Worm (Caenorhabditis elegans) whole organism, young adult: ENCODE results near the gene col-14.

Source experiments
- B0019.2 ChIP-seq: fragments of 200-800 bp; sonication (Bioruptor generic); conservative IDR thresholded peaks from 2 replicates; pipeline ENCODE4 v1.3.6; 2022; ENCODE audit warnings: missing genetic modification reagents, missing genetic modification characterization, missing compliant biosample characterization
- B0035.1 ChIP-seq: sonication (generic microtip); optimal IDR thresholded peaks from 2 replicates; lab custom pipeline; 2016; ENCODE audit warnings: missing genetic modification characterization, mild to moderate bottlenecking, missing compliant biosample characterization, missing genotype, missing genetic modification reagents
- C06A6.2 ChIP-seq: fragments of 200-800 bp; sonication (Bioruptor generic); conservative IDR thresholded peaks from 2 replicates; pipeline ENCODE4 v1.3.6; 2022; ENCODE audit warnings: missing genetic modification characterization, missing compliant biosample characterization
- F23B12.7 ChIP-seq: sonication (generic microtip); optimal IDR thresholded peaks from 2 replicates; lab custom pipeline; 2017; ENCODE audit warnings: missing genetic modification characterization, mild to moderate bottlenecking, missing compliant biosample characterization, antibody characterized with exemption, moderate library complexity; ENCODE audit not compliant: insufficient read depth
- F33H1.4 ChIP-seq: fragments of 200-800 bp; sonication (Bioruptor generic); IDR thresholded peaks from 2 replicates; pipeline ENCODE4 v1.3.6; 2022; ENCODE audit warnings: missing genetic modification reagents, missing genetic modification characterization, missing compliant biosample characterization
- F37B4.10 ChIP-seq: fragments of 200-800 bp; sonication (Bioruptor generic); IDR thresholded peaks from 2 replicates; pipeline ENCODE4 v1.3.6; 2022; ENCODE audit warnings: missing genetic modification characterization, missing compliant biosample characterization
- F39B2.1 ChIP-seq: fragments of 200-800 bp; sonication (Bioruptor generic); IDR thresholded peaks from 2 replicates; pipeline ENCODE4 v1.3.6; 2022; ENCODE audit warnings: missing genetic modification reagents, missing genetic modification characterization, missing compliant biosample characterization
- F52B5.7 ChIP-seq: sonication (generic microtip); optimal IDR thresholded peaks from 2 replicates; lab custom pipeline; 2016; ENCODE audit warnings: mild to moderate bottlenecking, missing genetic modification characterization, missing compliant biosample characterization
- F57A8.1 ChIP-seq: fragments of 200-800 bp; sonication (Bioruptor generic); optimal IDR thresholded peaks from 2 replicates; lab custom pipeline; 2018; ENCODE audit warnings: mild to moderate bottlenecking, missing genetic modification characterization, moderate library complexity, missing compliant biosample characterization
- K12H6.12 ChIP-seq: fragments of 200-800 bp; sonication (Bioruptor generic); optimal IDR thresholded peaks from 2 replicates; lab custom pipeline; 2018; ENCODE audit warnings: mild to moderate bottlenecking, missing genetic modification characterization, missing compliant biosample characterization
- T07F8.4 ChIP-seq: sonication (generic microtip); optimal IDR thresholded peaks from 2 replicates; lab custom pipeline; 2016; ENCODE audit warnings: mild to moderate bottlenecking, missing genetic modification characterization, moderate library complexity, missing compliant biosample characterization
- Y53G8AR.9 ChIP-seq: fragments of 200-800 bp; sonication (Bioruptor generic); conservative IDR thresholded peaks from 2 replicates; pipeline ENCODE4 v1.3.6; 2022; ENCODE audit warnings: missing genetic modification reagents, missing genetic modification characterization, missing compliant biosample characterization
- Y56A3A.18 ChIP-seq: fragments of 200-800 bp; sonication (Bioruptor generic); IDR thresholded peaks from 2 replicates; pipeline ENCODE4 v1.3.6; 2022; ENCODE audit warnings: missing genetic modification reagents, missing genetic modification characterization, missing compliant biosample characterization
- Y67H2A.10 ChIP-seq: fragments of 200-800 bp; sonication (Bioruptor generic); conservative IDR thresholded peaks from 2 replicates; pipeline ENCODE4 v1.3.6; 2022; ENCODE audit warnings: missing genetic modification reagents, missing genetic modification characterization, missing compliant biosample characterization
- Y95B8A.8 ChIP-seq: fragments of 200-800 bp; sonication (Bioruptor generic); IDR thresholded peaks from 2 replicates; pipeline ENCODE4 v1.3.6; 2022; ENCODE audit warnings: missing genetic modification reagents, missing genetic modification characterization, missing compliant biosample characterization
- ZK185.1 ChIP-seq: sonication (generic microtip); optimal IDR thresholded peaks from 2 replicates; lab custom pipeline; 2016; ENCODE audit warnings: mild to moderate bottlenecking, missing genetic modification characterization, missing compliant biosample characterization; ENCODE audit not compliant: poor library complexity, severe bottlenecking
- aptf-2 ChIP-seq: fragments of 200-800 bp; sonication (Bioruptor generic); conservative IDR thresholded peaks from 2 replicates; pipeline ENCODE4 v1.3.6; 2022; ENCODE audit warnings: missing genetic modification reagents, missing genetic modification characterization, missing compliant biosample characterization
- atf-7 ChIP-seq: sonication (generic microtip); optimal IDR thresholded peaks from 2 replicates; lab custom pipeline; 2017; ENCODE audit warnings: mild to moderate bottlenecking, missing genetic modification characterization, missing compliant biosample characterization
- cebp-1 ChIP-seq, 2 experiments: fragments of 200-800 bp in 1 of 2; sonication (Bioruptor generic) in 1 of 2; sonication (generic microtip) in 1 of 2; IDR thresholded peaks in 1 of 2; optimal IDR thresholded peaks in 1 of 2; 2 replicates each; pipeline versions ENCODE4 v1.3.6 to Lab custom; 2017 to 2022; ENCODE audit warnings: missing compliant biosample characterization in 2 of 2, missing genetic modification characterization in 2 of 2, mild to moderate bottlenecking in 1 of 2, missing genetic modification reagents in 1 of 2, moderate library complexity in 1 of 2
- cebp-2 ChIP-seq: fragments of 200-800 bp; sonication (Bioruptor generic); IDR thresholded peaks from 2 replicates; pipeline ENCODE4 v1.3.6; 2022; ENCODE audit warnings: missing genetic modification characterization, missing compliant biosample characterization
- ceh-27 ChIP-seq: fragments of 200-800 bp; sonication (Bioruptor generic); optimal IDR thresholded peaks from 2 replicates; lab custom pipeline; 2018; ENCODE audit warnings: mild to moderate bottlenecking, missing genetic modification characterization, moderate library complexity, missing compliant biosample characterization
- ceh-58 ChIP-seq: fragments of 200-800 bp; sonication (Bioruptor generic); IDR thresholded peaks from 2 replicates; pipeline ENCODE4 v1.3.6; 2022; ENCODE audit warnings: missing genetic modification characterization, missing compliant biosample characterization
- dox-1 ChIP-seq: fragments of 200-800 bp; sonication (Bioruptor generic); IDR thresholded peaks from 2 replicates; pipeline ENCODE4 v1.3.6; 2022; ENCODE audit warnings: missing genetic modification reagents, missing genetic modification characterization, missing compliant biosample characterization
- egl-18 ChIP-seq: fragments of 200-800 bp; sonication (Bioruptor generic); IDR thresholded peaks from 2 replicates; pipeline ENCODE4 v1.3.6; 2022; ENCODE audit warnings: missing genetic modification reagents, missing genetic modification characterization, missing compliant biosample characterization
- ets-4 ChIP-seq: fragments of 200-800 bp; sonication (Bioruptor generic); optimal IDR thresholded peaks from 2 replicates; lab custom pipeline; 2018; ENCODE audit warnings: mild to moderate bottlenecking, missing genetic modification characterization, missing compliant biosample characterization
- hlh-12 ChIP-seq: sonication (generic microtip); optimal IDR thresholded peaks from 2 replicates; lab custom pipeline; 2016; ENCODE audit warnings: missing genetic modification characterization, missing compliant biosample characterization
- let-526 ChIP-seq: fragments of 200-800 bp; sonication (Bioruptor generic); IDR thresholded peaks from 2 replicates; pipeline ENCODE4 v1.3.6; 2022; ENCODE audit warnings: missing genetic modification reagents, missing genetic modification characterization, missing compliant biosample characterization
- let-607 ChIP-seq, 2 experiments: fragments of 200-800 bp in 1 of 2; sonication (Bioruptor generic) in 1 of 2; sonication (generic microtip) in 1 of 2; optimal IDR thresholded peaks; 2 replicates each; lab custom pipeline; 2016 to 2018; ENCODE audit warnings: mild to moderate bottlenecking in 2 of 2, missing compliant biosample characterization in 2 of 2, missing genetic modification characterization in 2 of 2, moderate library complexity in 2 of 2, missing genotype in 1 of 2
- lin-35 ChIP-seq, 3 experiments: fragments of 150-350 bp in 2 of 3; sonication (generic microtip) in 1 of 3; optimal IDR thresholded peaks; 2 replicates each; lab custom pipeline; 2014 to 2018; ENCODE audit warnings: missing biosample characterization in 3 of 3, missing genetic modification characterization in 3 of 3, missing genetic modification reagents in 3 of 3
- lin-54 ChIP-seq: fragments of 200-800 bp; sonication (Bioruptor generic); optimal IDR thresholded peaks from 2 replicates; lab custom pipeline; 2018; ENCODE audit warnings: mild to moderate bottlenecking, missing genetic modification characterization, missing compliant biosample characterization
- lir-1 ChIP-seq: fragments of 200-800 bp; sonication (Bioruptor generic); conservative IDR thresholded peaks from 2 replicates; pipeline ENCODE4 v1.3.6; 2022; ENCODE audit warnings: missing genetic modification reagents, missing genetic modification characterization, missing compliant biosample characterization
- lsl-1 ChIP-seq: fragments of 200-800 bp; sonication (Bioruptor generic); optimal IDR thresholded peaks from 2 replicates; lab custom pipeline; 2018; ENCODE audit warnings: mild to moderate bottlenecking, missing genetic modification characterization, moderate library complexity, missing compliant biosample characterization
- madf-10 ChIP-seq: sonication (generic microtip); optimal IDR thresholded peaks from 2 replicates; lab custom pipeline; 2016; ENCODE audit warnings: mild to moderate bottlenecking, missing genetic modification characterization, missing compliant biosample characterization
- madf-3 ChIP-seq: fragments of 200-800 bp; sonication (Bioruptor generic); IDR thresholded peaks from 2 replicates; pipeline ENCODE4 v1.3.6; 2022; ENCODE audit warnings: missing genetic modification reagents, missing genetic modification characterization, missing compliant biosample characterization
- mes-4 ChIP-seq: sonication (generic microtip); optimal IDR thresholded peaks from 2 replicates; lab custom pipeline; 2016; ENCODE audit warnings: missing genotype, missing genetic modification characterization, missing compliant biosample characterization
- mxl-1 ChIP-seq: sonication (generic microtip); optimal IDR thresholded peaks from 2 replicates; lab custom pipeline; 2016; ENCODE audit warnings: missing genetic modification characterization, missing compliant biosample characterization
- nhr-120 ChIP-seq: fragments of 200-800 bp; sonication (Bioruptor generic); IDR thresholded peaks from 2 replicates; pipeline ENCODE4 v1.3.6; 2022; ENCODE audit warnings: missing genetic modification characterization, missing compliant biosample characterization
- nhr-90 ChIP-seq: sonication (generic microtip); optimal IDR thresholded peaks from 2 replicates; lab custom pipeline; 2016; ENCODE audit warnings: missing genotype, mild to moderate bottlenecking, missing genetic modification characterization, missing compliant biosample characterization
- rcor-1 ChIP-seq: fragments of 200-800 bp; sonication (Bioruptor generic); IDR thresholded peaks from 2 replicates; pipeline ENCODE4 v1.3.6; 2022; ENCODE audit warnings: missing genetic modification reagents, missing genetic modification characterization, missing compliant biosample characterization
- repo-1 ChIP-seq: sonication (generic microtip); optimal IDR thresholded peaks from 2 replicates; lab custom pipeline; 2017; ENCODE audit warnings: mild to moderate bottlenecking, missing genetic modification characterization, missing compliant biosample characterization
- snpc-3.4 ChIP-seq: sonication (generic microtip); optimal IDR thresholded peaks from 2 replicates; lab custom pipeline; 2017; ENCODE audit warnings: missing genetic modification characterization, mild to moderate bottlenecking, missing compliant biosample characterization, antibody characterized with exemption, moderate library complexity, missing genotype, missing genetic modification reagents
- tbx-9 ChIP-seq: sonication (generic microtip); optimal IDR thresholded peaks from 2 replicates; lab custom pipeline; 2016; ENCODE audit warnings: borderline replicate concordance, missing genetic modification characterization, inconsistent platforms, missing compliant biosample characterization
- unc-62 ChIP-seq: fragments of 150-350 bp; optimal IDR thresholded peaks from 2 replicates; lab custom pipeline; 2014; ENCODE audit warnings: missing biosample characterization, missing genetic modification reagents, missing genetic modification characterization
- xnd-1 ChIP-seq: sonication (generic microtip); optimal IDR thresholded peaks from 2 replicates; lab custom pipeline; 2016; ENCODE audit warnings: missing genotype, missing genetic modification reagents, missing genetic modification characterization, missing compliant biosample characterization
- ztf-22 ChIP-seq: fragments of 200-800 bp; sonication (Bioruptor generic); optimal IDR thresholded peaks from 2 replicates; lab custom pipeline; 2018; ENCODE audit warnings: mild to moderate bottlenecking, missing genetic modification characterization, moderate library complexity, missing compliant biosample characterization
- ztf-26 ChIP-seq: sonication (generic microtip); optimal IDR thresholded peaks from 2 replicates; lab custom pipeline; 2017; ENCODE audit warnings: missing genetic modification characterization, missing compliant biosample characterization
- ztf-6 ChIP-seq: fragments of 200-800 bp; sonication (Bioruptor generic); IDR thresholded peaks from 2 replicates; pipeline ENCODE4 v1.3.6; 2022; ENCODE audit warnings: missing genetic modification reagents, missing genetic modification characterization, missing compliant biosample characterization

The col-14 gene

DNA sequence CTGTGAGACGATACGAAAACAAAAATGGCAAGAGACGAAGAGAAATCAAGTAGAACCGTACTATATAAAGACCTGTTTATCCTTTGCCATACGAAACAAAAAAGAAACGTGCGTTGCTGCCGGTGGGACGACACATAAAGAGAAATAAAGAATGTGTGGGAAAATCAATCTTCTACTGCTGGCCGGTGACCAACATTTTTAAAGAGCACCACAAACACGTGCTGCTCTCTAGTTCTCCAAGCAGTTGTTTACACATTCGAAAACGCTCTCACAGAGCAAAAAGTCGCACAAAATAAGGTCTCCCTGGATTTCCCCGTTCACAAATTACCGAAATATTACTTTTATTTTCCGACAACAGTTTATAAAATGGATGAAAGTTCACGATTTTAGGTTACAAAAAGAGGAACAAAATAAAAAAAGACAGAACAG is 36.3 kb downstream of the col-14 start, which contains the start of gene imp-3 (continued):
- peak; percentile 23 for TF ChIP-seq xnd-1 (tag; lab: Kevin White, UChicago)
- peak; percentile 68; the same call in 1 of the 2 replicates for TF ChIP-seq dox-1
- TF ChIP-seq Y56A3A.18 (GFP tag; lab: Robert Waterston, UW), result peak; percentile 56; the same call in 1 of the 2 replicates
- peak; percentile 79 for TF ChIP-seq atf-7
- no peak for TF ChIP-seq B0019.2
- TF ChIP-seq F39B2.1 (GFP tag; lab: Robert Waterston, UW), result peak; percentile 61; the same call in 1 of the 2 replicates
- no peak for TF ChIP-seq cebp-2 (GFP tag; lab: Robert Waterston, UW)
- peak; percentile 22 for TF ChIP-seq snpc-3.4
- TF ChIP-seq Y95B8A.8 (GFP tag; lab: Robert Waterston, UW), result peak; percentile 66; the same call in 1 of the 2 replicates
- TF ChIP-seq unc-62 (GFP tag; lab: Kevin White, UChicago), result no peak
- no peak for TF ChIP-seq nhr-120 (GFP tag; lab: Robert Waterston, UW)
- TF ChIP-seq C06A6.2 (GFP tag; lab: Robert Waterston, UW), result no peak
- TF ChIP-seq F52B5.7 (tag; lab: Kevin White, UChicago), result peak; percentile 84
- TF ChIP-seq K12H6.12 (tag; lab: Kevin White, UChicago), result peak; percentile 51
- TF ChIP-seq ets-4 (GFP tag; lab: Kevin White, UChicago), result no peak
- no peak for TF ChIP-seq F23B12.7
- TF ChIP-seq ceh-58 (GFP tag; lab: Robert Waterston, UW), result 0 out of 2 replicates have a peak, but pooled peaks have one; percentile 10
- TF ChIP-seq lir-1 (GFP tag; lab: Robert Waterston, UW), result 0 out of 2 replicates have a peak, but pooled peaks have one; percentile 22
- no peak for TF ChIP-seq nhr-90
- no peak for TF ChIP-seq ztf-6 (GFP tag; lab: Robert Waterston, UW)
- no peak for TF ChIP-seq T07F8.4 (tag; lab: Kevin White, UChicago)
- TF ChIP-seq F37B4.10 (GFP tag; lab: Robert Waterston, UW), result no peak
- TF ChIP-seq F33H1.4 (GFP tag; lab: Robert Waterston, UW), result 0 out of 2 replicates have a peak, but pooled peaks have one; percentile 38
- no peak for TF ChIP-seq cebp-1 (GFP tag; IDR thresholded peaks at IDR 0.05; lab: Robert Waterston, UW)
- TF ChIP-seq cebp-1 (tag; optimal IDR thresholded peaks at IDR 0.05; lab: Kevin White, UChicago), result peak; percentile 76
- peak; percentile 56 for TF ChIP-seq repo-1 (tag; lab: Kevin White, UChicago)
- TF ChIP-seq lin-54 (GFP tag; lab: Kevin White, UChicago), result peak; percentile 43
- TF ChIP-seq aptf-2, result no peak
- peak; percentile 7 for TF ChIP-seq ceh-27 (GFP tag; lab: Kevin White, UChicago)
- TF ChIP-seq lin-35 (GFP tag; optimal IDR thresholded peaks at IDR 0.05; lab: Kevin White, UChicago), result peak in 1 of 3 experiments; percentile 65
- TF ChIP-seq madf-10 (tag; lab: Kevin White, UChicago), result peak; percentile 45
- TF ChIP-seq ZK185.1 (tag; lab: Kevin White, UChicago), result peak; percentile 12
- TF ChIP-seq ztf-26, result no peak
- no peak for TF ChIP-seq mes-4
- TF ChIP-seq hlh-12 (tag; lab: Kevin White, UChicago), result no peak
- peak; percentile 95 for TF ChIP-seq Y53G8AR.9
- no peak for TF ChIP-seq mxl-1 (tag; lab: Kevin White, UChicago)
- no peak for TF ChIP-seq let-526 (GFP tag; lab: Robert Waterston, UW)
- TF ChIP-seq madf-3 (GFP tag; lab: Robert Waterston, UW), result 0 out of 2 replicates have a peak, but pooled peaks have one; percentile 40
- peak; percentile 9 for TF ChIP-seq lsl-1
- TF ChIP-seq rcor-1, result peak; percentile 46; the same call in 1 of the 2 replicates
- no peak for TF ChIP-seq B0035.1 (tag; lab: Kevin White, UChicago)
- peak; percentile 33 for TF ChIP-seq Y67H2A.10 (GFP tag; lab: Robert Waterston, UW)
- peak; percentile 19 to 24 for TF ChIP-seq let-607 (tag; optimal IDR thresholded peaks at IDR 0.05; lab: Kevin White, UChicago)
- no peak for TF ChIP-seq egl-18 (GFP tag; lab: Robert Waterston, UW)
- no peak for TF ChIP-seq ztf-22 (GFP tag; lab: Kevin White, UChicago)
- no peak for TF ChIP-seq F57A8.1
- TF ChIP-seq tbx-9 (tag; lab: Kevin White, UChicago), result peak; percentile 64
